Fruit fly (Drosophila melanogaster): ENCODE measurements around the gene Cyp9f3.

DNA sequence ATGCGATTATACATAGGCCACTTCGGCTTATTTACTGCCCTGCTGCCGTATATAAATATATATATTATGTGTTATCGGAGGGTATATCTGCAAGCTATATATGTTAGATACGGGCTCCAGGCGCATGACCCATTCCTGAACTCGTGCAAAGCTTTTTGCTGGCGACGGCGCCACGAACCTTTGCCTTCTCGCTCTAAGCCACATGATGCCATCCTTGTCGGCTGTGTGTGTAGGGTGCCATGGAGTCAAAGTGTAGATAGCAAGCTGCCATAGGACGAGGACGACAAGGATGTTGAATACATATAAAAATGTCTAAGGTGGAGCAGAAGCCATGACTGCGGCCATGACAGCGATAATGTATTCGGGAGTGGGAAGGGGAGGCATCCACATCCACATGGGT lies 51.1 kb downstream of the Cyp9f3 start:
- no peak for TF ChIP-seq psq (optimal IDR thresholded peaks at IDR 0.05)
- TF ChIP-seq CG8478 (optimal IDR thresholded peaks at IDR 0.05): no peak
- TF ChIP-seq EcR (GFP tag; optimal IDR thresholded peaks at IDR 0.05): no peak
- TF ChIP-seq pan (optimal IDR thresholded peaks at IDR 0.05): no peak

All from whole organism.